Fruit fly (Drosophila melanogaster) whole organism, wandering third instar larva: ENCODE data around the gene Muc26B.

Experiments
- Abd-B ChIP-seq: fragments of >200 bp; optimal IDR thresholded peaks from 2 replicates; lab custom pipeline; 2017; ENCODE audit warnings: missing biosample characterization, missing genetic modification characterization
- CG9705 ChIP-seq: fragments of 200-800 bp; sonication (Bioruptor generic); optimal IDR thresholded peaks from 2 replicates; lab custom pipeline; 2018; ENCODE audit warnings: missing biosample characterization, mild to moderate bottlenecking, missing genetic modification characterization
- GATAd ChIP-seq: sonication (Bioruptor generic); optimal IDR thresholded peaks from 2 replicates; lab custom pipeline; 2016; ENCODE audit warnings: missing biosample characterization, missing genetic modification characterization
- ey ChIP-seq: fragments of 200-800 bp; sonication (Bioruptor generic); optimal IDR thresholded peaks from 2 replicates; lab custom pipeline; 2016; ENCODE audit warnings: missing biosample characterization, missing genetic modification characterization
- fru ChIP-seq: fragments of 200-800 bp; sonication (Bioruptor generic); optimal IDR thresholded peaks from 3 replicates; lab custom pipeline; 2016; ENCODE audit warnings: missing biosample characterization, mild to moderate bottlenecking, missing genetic modification characterization
- psq ChIP-seq: fragments of 200-800 bp; sonication (Bioruptor generic); optimal IDR thresholded peaks from 3 replicates; lab custom pipeline; 2017; ENCODE audit warnings: missing biosample characterization, mild to moderate bottlenecking, missing genetic modification characterization, moderate library complexity
- sv ChIP-seq: fragments of 200-800 bp; sonication (Bioruptor generic); optimal IDR thresholded peaks from 3 replicates; lab custom pipeline; 2016; ENCODE audit warnings: missing biosample characterization, missing genetic modification characterization
- usp ChIP-seq: fragments of >200 bp; optimal IDR thresholded peaks from 2 replicates; lab custom pipeline; 2017; ENCODE audit warnings: missing biosample characterization, missing genetic modification characterization

DNA sequence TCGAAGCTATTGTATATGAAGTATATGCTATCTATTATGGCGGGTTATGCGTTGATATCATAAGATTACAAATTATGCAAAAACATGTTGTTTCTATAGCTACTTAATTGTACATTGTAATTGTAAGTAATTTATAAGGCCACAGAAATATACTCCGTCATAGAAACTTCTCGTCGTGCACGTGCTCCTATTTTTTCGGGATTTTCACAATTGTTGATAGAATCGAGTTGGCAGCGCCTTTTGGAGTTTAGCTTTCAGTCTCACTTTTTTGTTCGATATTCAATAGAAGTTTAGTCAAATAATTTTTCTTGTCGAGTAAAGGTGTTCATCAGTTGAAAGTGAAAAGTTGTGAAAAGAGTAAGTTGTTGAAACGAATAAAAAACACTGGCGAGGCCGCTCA, 33.6 kb upstream of the Muc26B start, which contains the start of gene CG31642:
- no peak for TF ChIP-seq sv (GFP tag; lab: Kevin White, UChicago)
- TF ChIP-seq psq (GFP tag; lab: Kevin White, UChicago), result no peak
- TF ChIP-seq CG9705 (GFP tag; lab: Kevin White, UChicago), result no peak
- TF ChIP-seq usp, result no peak
- TF ChIP-seq GATAd (GFP tag; lab: Kevin White, UChicago), result no peak
- TF ChIP-seq ey (GFP tag; lab: Kevin White, UChicago), result no peak
- no peak for TF ChIP-seq fru
- no peak for TF ChIP-seq Abd-B (GFP tag; lab: Kevin White, UChicago)
